Worm (Caenorhabditis elegans): ENCODE data around the gene F39E9.6.

F39E9.6 gene

DNA sequence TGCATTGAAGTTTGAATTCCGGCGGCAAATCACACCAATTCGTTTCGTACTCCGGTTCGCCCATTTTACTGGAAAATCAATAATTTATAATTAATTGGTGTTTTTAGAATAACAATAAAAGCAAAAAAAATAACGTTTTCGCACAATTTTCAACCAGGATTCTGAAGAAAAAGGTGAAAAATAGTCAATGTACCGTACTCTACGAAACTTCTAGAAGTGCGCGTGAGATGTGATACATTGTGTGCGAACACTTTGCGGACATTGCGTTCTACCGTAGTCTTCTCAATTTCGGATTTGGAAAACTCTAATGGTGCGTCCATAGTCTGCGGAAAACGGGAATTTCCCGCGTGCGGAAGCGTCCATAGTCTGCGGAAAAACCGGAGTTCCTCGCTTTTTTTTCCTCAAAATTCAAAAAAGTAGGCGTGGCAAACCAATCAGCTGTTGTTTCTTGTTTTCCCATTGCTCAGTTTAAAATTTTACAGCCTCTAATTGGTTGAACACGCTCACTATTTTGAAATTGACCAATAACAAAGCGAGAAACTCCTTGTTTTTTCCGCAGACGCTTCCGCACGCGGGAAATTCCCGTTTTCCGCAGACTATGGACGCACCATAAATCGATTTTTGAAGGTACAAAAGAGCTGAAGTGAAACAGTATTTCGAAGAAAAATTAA is 34.7 kb upstream of the F39E9.6 start, which contains the start of the genes F14D2.14 and bath-29 (continued):
- TF ChIP-seq Y95B8A.8 (GFP tag; IDR thresholded peaks at IDR 0.05) (0 out of 2 replicates have a peak, but pooled peaks have one; percentile 10), nfyb-1 (GFP tag; IDR thresholded peaks at IDR 0.05) (peak; percentile 70; the same call in 1 of the 2 replicates), D2030.7 (GFP tag; IDR thresholded peaks at IDR 0.05) (peak; percentile 51), ekl-4 (GFP tag; IDR thresholded peaks at IDR 0.05) (0 out of 2 replicates have a peak, but pooled peaks have one; percentile 23), dox-1 (GFP tag; IDR thresholded peaks at IDR 0.05) (peak; percentile 40; the same call in 1 of the 2 replicates), F23B12.7 (tag; optimal IDR thresholded peaks at IDR 0.05; ENCODE audit: insufficient read depth) (no peak), hmg-1.2 (GFP tag; IDR thresholded peaks at IDR 0.05) (0 out of 2 replicates have a peak, but pooled peaks have one; percentile 5), mes-4 (tag; optimal IDR thresholded peaks at IDR 0.05) (no peak), mcd-1 (GFP tag; IDR thresholded peaks at IDR 0.05) (0 out of 2 replicates have a peak, but pooled peaks have one; percentile 15), ztf-28 (GFP tag; IDR thresholded peaks at IDR 0.05) (no peak)

DNA sequence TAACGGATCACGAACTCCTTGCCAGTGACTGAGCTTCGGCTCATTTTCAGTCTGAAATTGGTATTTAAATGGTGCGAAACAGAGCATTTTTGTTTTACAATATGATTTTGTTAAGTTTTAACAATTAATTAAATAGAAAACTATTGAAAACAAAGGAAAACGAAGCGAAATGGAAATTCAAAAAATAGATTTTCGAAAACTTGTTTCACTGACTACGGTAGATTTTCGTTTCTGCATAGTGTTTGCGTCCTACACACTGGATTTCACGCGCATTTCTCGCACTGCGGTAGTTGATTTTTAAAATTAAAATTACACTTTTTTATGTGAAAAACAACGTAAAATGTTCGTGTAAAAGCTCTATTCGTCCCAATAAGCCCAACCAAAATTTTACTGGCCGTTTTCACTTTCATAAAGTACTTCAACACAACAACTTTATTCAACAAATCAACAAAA is 33.0 kb upstream of the F39E9.6 start, which contains the start of gene bath-30:
Gene bath-30, minus strand, starts transcription at position 51 of the 453 bp plus-strand sequence.
- no peak for TF ChIP-seq sptf-2 (GFP tag; optimal IDR thresholded peaks at IDR 0.05)
- no peak for TF ChIP-seq pbrm-1 (GFP tag; IDR thresholded peaks at IDR 0.05)
- TF ChIP-seq lsl-1 (GFP tag; optimal IDR thresholded peaks at IDR 0.05): peak; percentile 81
- TF ChIP-seq madf-6 (GFP tag; IDR thresholded peaks at IDR 0.05): peak; percentile 52
- peak; percentile 40 for TF ChIP-seq D2030.7 (GFP tag; IDR thresholded peaks at IDR 0.05)
- TF ChIP-seq F49E8.2 (tag; optimal IDR thresholded peaks at IDR 0.05; ENCODE audit: insufficient read depth): peak; percentile 13
- TF ChIP-seq ceh-91 (GFP tag; IDR thresholded peaks at IDR 0.05): 0 out of 2 replicates have a peak, but pooled peaks have one; percentile 24
- peak; percentile 13 for TF ChIP-seq snpc-1.1 (tag; optimal IDR thresholded peaks at IDR 0.05; ENCODE audit: insufficient read depth)

DNA sequence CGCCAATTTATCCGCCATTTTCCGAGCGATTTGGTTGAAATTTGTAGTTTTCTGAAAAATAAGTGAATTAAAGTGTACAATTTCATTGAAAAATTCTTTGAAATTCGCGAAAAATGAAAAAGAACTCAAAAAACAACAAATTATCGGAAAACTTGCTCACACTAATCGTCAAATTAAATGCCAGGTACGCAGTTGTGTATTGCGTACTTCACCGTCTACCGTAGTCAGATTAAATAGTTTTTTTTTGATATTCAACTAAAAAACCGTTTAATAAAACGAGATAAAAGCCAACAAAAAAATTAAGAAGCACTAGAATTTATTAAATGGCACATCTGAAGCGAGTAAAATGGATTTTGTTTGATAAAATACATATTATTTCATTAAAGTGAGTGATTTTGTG is 31.6 kb upstream of the F39E9.6 start, which contains the start of gene bath-28:
Gene bath-28, minus strand, starts transcription at position 51 of the 400 bp plus-strand sequence.
- TF ChIP-seq nhr-179 (tag; optimal IDR thresholded peaks at IDR 0.05) (no peak), Y95B8A.8 (GFP tag; IDR thresholded peaks at IDR 0.05) (no peak), ceh-91 (GFP tag; IDR thresholded peaks at IDR 0.05) (no peak), efl-1 (GFP tag; optimal IDR thresholded peaks at IDR 0.05) (no peak), snpc-4 (GFP tag; optimal IDR thresholded peaks at IDR 0.05) (no peak), snpc-4 (tag; optimal IDR thresholded peaks at IDR 0.05) (no peak), zim-3 (tag; optimal IDR thresholded peaks at IDR 0.05) (no peak), akir-1 (GFP tag; optimal IDR thresholded peaks at IDR 0.05) (no peak), let-607 (tag; optimal IDR thresholded peaks at IDR 0.05) (no peak), aptf-3 (GFP tag; IDR thresholded peaks at IDR 0.05) (no peak), ekl-4 (GFP tag; IDR thresholded peaks at IDR 0.05) (no peak), lsl-1 (GFP tag; optimal IDR thresholded peaks at IDR 0.05) (peak; percentile 72), sptf-2 (GFP tag; optimal IDR thresholded peaks at IDR 0.05) (no peak), ets-4 (GFP tag; optimal IDR thresholded peaks at IDR 0.05) (no peak), ztf-25 (GFP tag; IDR thresholded peaks at IDR 0.05) (no peak), nhr-90 (tag; optimal IDR thresholded peaks at IDR 0.05) (no peak), tbp1 (GFP tag; optimal IDR thresholded peaks at IDR 0.05) (no peak), D2030.7 (GFP tag; IDR thresholded peaks at IDR 0.05) (peak; percentile 36; the same call in 1 of the 2 replicates), B0336.3 (GFP tag; IDR thresholded peaks at IDR 0.05) (no peak), F55B11.4 (tag; optimal IDR thresholded peaks at IDR 0.05; ENCODE audit: borderline replicate concordance, insufficient read depth) (no peak), attf-5 (GFP tag; optimal IDR thresholded peaks at IDR 0.05) (no peak), madf-8 (GFP tag; conservative IDR thresholded peaks at IDR 0.05) (no peak), ztf-3 (GFP tag; optimal IDR thresholded peaks at IDR 0.05) (no peak), madf-6 (GFP tag; IDR thresholded peaks at IDR 0.05) (peak; percentile 54; the same call in 1 of the 2 replicates), chd-7 (tag; optimal IDR thresholded peaks at IDR 0.05) (no peak), hsf-1 (GFP tag; IDR thresholded peaks at IDR 0.05) (no peak)

All from whole organism, young adult.